Worm (Caenorhabditis elegans) whole organism, L4/young adult: ENCODE data around the gene rpt-6.

Source experiments
- W03F9.2 ChIP-seq: fragments of 150-350 bp; optimal IDR thresholded peaks from 2 replicates; lab custom pipeline; 2014; ENCODE audit warnings: missing biosample characterization, missing genetic modification characterization
- dao-5 ChIP-seq: sonication (generic microtip); optimal IDR thresholded peaks from 2 replicates; lab custom pipeline; 2016; ENCODE audit warnings: missing genotype, missing genetic modification characterization, moderate library complexity, missing compliant biosample characterization
- him-1 ChIP-seq: sonication (generic microtip); optimal IDR thresholded peaks from 2 replicates; lab custom pipeline; 2016; ENCODE audit warnings: missing genotype, missing genetic modification reagents, missing genetic modification characterization, missing compliant biosample characterization

Gene rpt-6

ce11 chrIII:12370011-12370506 is at the start of gene rpt-6:
rpt-6 (plus strand) TSS chrIII:12370456.
- TF ChIP-seq him-1 (no peak), dao-5 (tag; lab: Kevin White, UChicago) (no peak), W03F9.2 (tag; lab: Kevin White, UChicago) (peak; percentile 57)

- TF ChIP-seq dao-5 (tag; lab: Kevin White, UChicago): no peak
- no peak for TF ChIP-seq W03F9.2 (tag; lab: Kevin White, UChicago)
- TF ChIP-seq him-1: no peak
Measured at ce11 chrIII:12325284-12325683, 45.0 kb upstream of the rpt-6 start.

- TF ChIP-seq him-1: no peak
- TF ChIP-seq W03F9.2 (tag; lab: Kevin White, UChicago): no peak
- TF ChIP-seq dao-5 (tag; lab: Kevin White, UChicago): no peak
Measured at ce11 chrIII:12327528-12327997, 42.7 kb upstream of the rpt-6 start, which contains the start of the genes zip-12 and Y75B8A.63. zip-12 (plus strand) TSS chrIII:12327914. Y75B8A.63 (plus strand) TSS chrIII:12327947.

- TF ChIP-seq dao-5 (tag; lab: Kevin White, UChicago): no peak
- TF ChIP-seq him-1: no peak
- TF ChIP-seq W03F9.2 (tag; lab: Kevin White, UChicago): no peak
Measured at ce11 chrIII:12331300-12331699, 39.0 kb upstream of the rpt-6 start.

- TF ChIP-seq dao-5 (tag; lab: Kevin White, UChicago) (no peak), W03F9.2 (tag; lab: Kevin White, UChicago) (no peak), him-1 (no peak)
Measured at ce11 chrIII:12333445-12333844, 36.8 kb upstream of the rpt-6 start, which contains the start of gene zip-1. zip-1 (plus strand) TSS chrIII:12333745.

- TF ChIP-seq him-1 (no peak), dao-5 (tag; lab: Kevin White, UChicago) (no peak), W03F9.2 (tag; lab: Kevin White, UChicago) (no peak)
Measured at ce11 chrIII:12334268-12334667, 36.0 kb upstream of the rpt-6 start.

ce11 chrIII:12335400-12335994 is 34.8 kb upstream of the rpt-6 start:
- no peak for TF ChIP-seq dao-5 (tag; lab: Kevin White, UChicago)
- no peak for TF ChIP-seq him-1
- peak; percentile 1 for TF ChIP-seq W03F9.2 (tag; lab: Kevin White, UChicago)

ce11 chrIII:12344940-12345339 is 25.3 kb upstream of the rpt-6 start:
- TF ChIP-seq W03F9.2 (tag; lab: Kevin White, UChicago) (no peak), dao-5 (tag; lab: Kevin White, UChicago) (no peak), him-1 (no peak)

- TF ChIP-seq W03F9.2 (tag; lab: Kevin White, UChicago) (no peak), dao-5 (tag; lab: Kevin White, UChicago) (no peak), him-1 (no peak)
Measured at ce11 chrIII:12349027-12349426, 21.2 kb upstream of the rpt-6 start.

- no peak for TF ChIP-seq dao-5 (tag; lab: Kevin White, UChicago)
- TF ChIP-seq him-1: peak; percentile 58
- peak; percentile 94 for TF ChIP-seq W03F9.2 (tag; lab: Kevin White, UChicago)
Measured at ce11 chrIII:12351301-12351700, 19.0 kb upstream of the rpt-6 start, which contains the start of the genes pph-4.1 and Y75B8A.31. pph-4.1 (minus strand) TSS chrIII:12351336. Y75B8A.31 (plus strand) TSS chrIII:12351642.

- TF ChIP-seq him-1: no peak
- TF ChIP-seq W03F9.2 (tag; lab: Kevin White, UChicago): no peak
- no peak for TF ChIP-seq dao-5 (tag; lab: Kevin White, UChicago)
Measured at ce11 chrIII:12356588-12356987, 13.7 kb upstream of the rpt-6 start.

- no peak for TF ChIP-seq dao-5 (tag; lab: Kevin White, UChicago)
- TF ChIP-seq W03F9.2 (tag; lab: Kevin White, UChicago): no peak
- TF ChIP-seq him-1: no peak
Measured at ce11 chrIII:12358461-12358860, 11.8 kb upstream of the rpt-6 start, which contains the start of gene Y75B8A.32. Y75B8A.32 (minus strand) TSS chrIII:12358561.

- TF ChIP-seq dao-5 (tag; lab: Kevin White, UChicago) (no peak), him-1 (no peak), W03F9.2 (tag; lab: Kevin White, UChicago) (no peak)
Measured at ce11 chrIII:12359265-12359664, 11.0 kb upstream of the rpt-6 start, which contains the start of gene Y75B8A.34. Y75B8A.34 (plus strand) TSS chrIII:12359565.

- TF ChIP-seq W03F9.2 (tag; lab: Kevin White, UChicago) (no peak), him-1 (no peak), dao-5 (tag; lab: Kevin White, UChicago) (no peak)
Measured at ce11 chrIII:12366989-12367557, 3.2 kb upstream of the rpt-6 start, which contains the start of gene Y75B8A.33. Y75B8A.33 (minus strand) TSS chrIII:12367373.
